Worm (Caenorhabditis elegans): ENCODE results near the gene F49H12.7.

- TF ChIP-seq ama-1 (optimal IDR thresholded peaks at IDR 0.05) (no peak), snpc-4 (tag; optimal IDR thresholded peaks at IDR 0.05) (no peak), ztf-4 (tag; optimal IDR thresholded peaks at IDR 0.05) (no peak), nhr-28 (tag; optimal IDR thresholded peaks at IDR 0.05) (no peak), mml-1 (tag; optimal IDR thresholded peaks at IDR 0.05) (no peak), nhr-12 (tag; optimal IDR thresholded peaks at IDR 0.05) (no peak), unc-39 (tag; optimal IDR thresholded peaks at IDR 0.05) (no peak), mdl-1 (tag; optimal IDR thresholded peaks at IDR 0.05) (no peak)
Observed at ce11 chrX:2113004-2113403, 48.2 kb downstream of the F49H12.7 start, which contains the start of gene bus-5.
